Worm (Caenorhabditis elegans) whole organism, L1 larva: ENCODE results near the gene C54D10.4.

Experiments used
- C04F5.9 ChIP-seq: sonication (generic microtip); optimal IDR thresholded peaks from 2 replicates; lab custom pipeline; 2016; ENCODE audit warnings: missing genetic modification characterization, missing compliant biosample characterization
- aha-1 ChIP-seq: fragments of 150-350 bp; optimal IDR thresholded peaks from 2 replicates; lab custom pipeline; 2014; ENCODE audit warnings: missing biosample characterization, missing genetic modification characterization
- alr-1 ChIP-seq: fragments of 200-800 bp; sonication (Bioruptor generic); optimal IDR thresholded peaks from 2 replicates; lab custom pipeline; 2018; ENCODE audit warnings: borderline replicate concordance, mild to moderate bottlenecking, missing genetic modification characterization, missing compliant biosample characterization
- ceh-63 ChIP-seq: fragments of 200-800 bp; sonication (Bioruptor generic); optimal IDR thresholded peaks from 2 replicates; lab custom pipeline; 2018; ENCODE audit warnings: mild to moderate bottlenecking, missing genetic modification characterization, missing compliant biosample characterization
- ceh-82 ChIP-seq, 3 experiments: fragments of 150-350 bp in 1 of 3; sonication (generic microtip) in 2 of 3; optimal IDR thresholded peaks; 2 replicates each; lab custom pipeline; 2014 to 2017; ENCODE audit warnings: missing biosample characterization in 3 of 3, missing genetic modification characterization in 3 of 3
- ceh-88 ChIP-seq: fragments of 200-800 bp; sonication (Bioruptor generic); IDR thresholded peaks from 2 replicates; pipeline ENCODE4 v1.3.6; 2022; ENCODE audit warnings: missing genetic modification characterization, missing compliant biosample characterization
- ceh-90 ChIP-seq: sonication (generic microtip); optimal IDR thresholded peaks from 2 replicates; lab custom pipeline; 2016; ENCODE audit warnings: missing genetic modification characterization, missing compliant biosample characterization
- efl-1 ChIP-seq, 4 experiments: fragments of 150-350 bp; optimal IDR thresholded peaks in 3 of 4; peaks in 1 of 4; 1 replicate in 1 of 4; 2 replicates in 3 of 4; lab custom pipeline; 2014; ENCODE audit warnings: missing biosample characterization in 2 of 4, missing genetic modification characterization in 2 of 4, missing genetic modification reagents in 2 of 4
- efl-3 ChIP-seq: fragments of 200-800 bp; sonication (Bioruptor generic); optimal IDR thresholded peaks from 2 replicates; lab custom pipeline; 2018; ENCODE audit warnings: mild to moderate bottlenecking, missing genetic modification characterization, missing compliant biosample characterization
- egl-13 ChIP-seq: sonication (generic microtip); optimal IDR thresholded peaks from 2 replicates; lab custom pipeline; 2016; ENCODE audit warnings: missing genotype, missing genetic modification reagents, missing genetic modification characterization, missing compliant biosample characterization
- egl-27 ChIP-seq, 2 experiments: fragments of 150-350 bp in 1 of 2; sonication (generic microtip); optimal IDR thresholded peaks; 3 replicates each; lab custom pipeline; 2017 to 2018; ENCODE audit warnings: missing biosample characterization in 2 of 2, missing genetic modification characterization in 2 of 2, missing genetic modification reagents in 2 of 2
- elt-2 ChIP-seq: sonication (generic microtip); optimal IDR thresholded peaks from 2 replicates; lab custom pipeline; 2016; ENCODE audit warnings: missing genetic modification characterization, mild to moderate bottlenecking, inconsistent platforms, missing compliant biosample characterization, missing genetic modification reagents
- ets-5 ChIP-seq: fragments of 200-800 bp; sonication (Bioruptor generic); IDR thresholded peaks from 2 replicates; pipeline ENCODE4 v1.3.6; 2022; ENCODE audit warnings: missing genetic modification characterization, missing compliant biosample characterization
- fkh-8 ChIP-seq: sonication (generic microtip); optimal IDR thresholded peaks from 2 replicates; lab custom pipeline; 2016; ENCODE audit warnings: mild to moderate bottlenecking, missing genetic modification characterization, missing compliant biosample characterization
- fos-1 ChIP-seq: fragments of 150-350 bp; optimal IDR thresholded peaks from 2 replicates; lab custom pipeline; 2014; ENCODE audit warnings: missing biosample characterization, missing genetic modification characterization
- hlh-4 ChIP-seq: sonication (generic microtip); optimal IDR thresholded peaks from 2 replicates; lab custom pipeline; 2016; ENCODE audit warnings: mild to moderate bottlenecking, missing genetic modification characterization, missing compliant biosample characterization
- hpl-2 ChIP-seq: fragments of 150-350 bp; optimal IDR thresholded peaks from 2 replicates; lab custom pipeline; 2014; ENCODE audit warnings: missing biosample characterization, missing genetic modification reagents, missing genetic modification characterization
- irx-1 ChIP-seq: sonication (generic microtip); optimal IDR thresholded peaks from 2 replicates; lab custom pipeline; 2016; ENCODE audit warnings: missing genetic modification characterization, missing compliant biosample characterization
- isw-1 ChIP-seq: fragments of 200-800 bp; sonication (Bioruptor generic); IDR thresholded peaks from 2 replicates; pipeline ENCODE4 v1.3.6; 2022; ENCODE audit warnings: missing genetic modification characterization, missing compliant biosample characterization
- lin-13 ChIP-seq: fragments of 150-350 bp; optimal IDR thresholded peaks from 2 replicates; lab custom pipeline; 2014; ENCODE audit warnings: missing biosample characterization, missing genetic modification reagents, missing genetic modification characterization
- lin-15B ChIP-seq: fragments of 150-350 bp; sonication (generic microtip); optimal IDR thresholded peaks from 3 replicates; lab custom pipeline; 2014; ENCODE audit warnings: missing biosample characterization, missing genetic modification characterization
- lin-35 ChIP-seq, 2 experiments: fragments of 150-350 bp; optimal IDR thresholded peaks; 2 replicates each; lab custom pipeline; 2014; ENCODE audit warnings: missing biosample characterization in 2 of 2, missing genetic modification characterization in 2 of 2, missing genetic modification reagents in 2 of 2
- lir-3 ChIP-seq: sonication (generic microtip); optimal IDR thresholded peaks from 2 replicates; lab custom pipeline; 2016; ENCODE audit warnings: mild to moderate bottlenecking, missing genetic modification characterization, moderate library complexity, missing compliant biosample characterization; ENCODE audit not compliant: poor library complexity
- lsy-2 ChIP-seq, 2 experiments: fragments of 150-350 bp; optimal IDR thresholded peaks; 2 replicates each; lab custom pipeline; 2014; ENCODE audit warnings: missing biosample characterization in 2 of 2, missing genetic modification characterization in 2 of 2
- mdl-1 ChIP-seq, 2 experiments: fragments of 150-350 bp; optimal IDR thresholded peaks; 2 replicates each; lab custom pipeline; 2014 to 2017; ENCODE audit warnings: missing biosample characterization in 2 of 2, missing genetic modification characterization in 2 of 2, inconsistent platforms in 1 of 2
- mef-2 ChIP-seq: fragments of 150-350 bp; optimal IDR thresholded peaks from 2 replicates; lab custom pipeline; 2014; ENCODE audit warnings: missing biosample characterization, missing genetic modification characterization
- nhr-11 ChIP-seq: fragments of 150-350 bp; optimal IDR thresholded peaks from 2 replicates; lab custom pipeline; 2014; ENCODE audit warnings: missing biosample characterization, missing genetic modification characterization
- nhr-20 ChIP-seq: sonication (generic microtip); optimal IDR thresholded peaks from 2 replicates; lab custom pipeline; 2016; ENCODE audit warnings: mild to moderate bottlenecking, missing genetic modification characterization, missing compliant biosample characterization
- nhr-237 ChIP-seq: fragments of 150-350 bp; optimal IDR thresholded peaks from 2 replicates; lab custom pipeline; 2014; ENCODE audit warnings: missing biosample characterization, missing genetic modification characterization
- nhr-28 ChIP-seq: fragments of 150-350 bp; optimal IDR thresholded peaks from 2 replicates; lab custom pipeline; 2014; ENCODE audit warnings: missing biosample characterization, missing genetic modification characterization
- nhr-47 ChIP-seq: sonication (generic microtip); optimal IDR thresholded peaks from 2 replicates; lab custom pipeline; 2016; ENCODE audit warnings: mild to moderate bottlenecking, missing genetic modification characterization, moderate library complexity, missing compliant biosample characterization
- nhr-71 ChIP-seq: sonication (generic microtip); optimal IDR thresholded peaks from 2 replicates; lab custom pipeline; 2016; ENCODE audit warnings: mild to moderate bottlenecking, missing genetic modification characterization, moderate library complexity, missing compliant biosample characterization
- nhr-76 ChIP-seq: sonication (generic microtip); optimal IDR thresholded peaks from 2 replicates; lab custom pipeline; 2017; ENCODE audit warnings: missing biosample characterization, missing genetic modification characterization
- nhr-77 ChIP-seq: fragments of 150-350 bp; optimal IDR thresholded peaks from 2 replicates; lab custom pipeline; 2014; ENCODE audit warnings: missing biosample characterization, missing genetic modification characterization
- nhr-84 ChIP-seq: sonication (generic microtip); optimal IDR thresholded peaks from 2 replicates; lab custom pipeline; 2017; ENCODE audit warnings: missing biosample characterization, missing genetic modification characterization
- nhr-90 ChIP-seq: sonication (generic microtip); optimal IDR thresholded peaks from 2 replicates; lab custom pipeline; 2016; ENCODE audit warnings: mild to moderate bottlenecking, missing genetic modification characterization, missing compliant biosample characterization; ENCODE audit not compliant: poor library complexity
- pax-3 ChIP-seq: fragments of 200-800 bp; sonication (Bioruptor generic); optimal IDR thresholded peaks from 2 replicates; lab custom pipeline; 2018; ENCODE audit warnings: mild to moderate bottlenecking, missing genetic modification characterization, moderate library complexity, missing compliant biosample characterization
- pqm-1 ChIP-seq: sonication (generic microtip); optimal IDR thresholded peaks from 3 replicates; lab custom pipeline; 2017; ENCODE audit warnings: missing biosample characterization, missing genetic modification characterization
- rnt-1 ChIP-seq: sonication (generic microtip); optimal IDR thresholded peaks from 2 replicates; lab custom pipeline; 2016; ENCODE audit warnings: mild to moderate bottlenecking, missing genetic modification characterization, moderate library complexity, missing compliant biosample characterization
- snpc-4 ChIP-seq: fragments of 150-350 bp; optimal IDR thresholded peaks from 2 replicates; lab custom pipeline; 2014; ENCODE audit warnings: missing biosample characterization, missing genetic modification characterization
- sptf-1 ChIP-seq: fragments of 150-350 bp; optimal IDR thresholded peaks from 2 replicates; lab custom pipeline; 2014; ENCODE audit warnings: missing biosample characterization, missing genetic modification characterization
- swsn-7 ChIP-seq: sonication (generic microtip); optimal IDR thresholded peaks from 2 replicates; lab custom pipeline; 2016; ENCODE audit warnings: missing genetic modification characterization, missing compliant biosample characterization
- tbx-2 ChIP-seq: sonication (generic microtip); optimal IDR thresholded peaks from 2 replicates; lab custom pipeline; 2016; ENCODE audit warnings: missing genetic modification characterization, missing compliant biosample characterization
- tlp-1 ChIP-seq: fragments of 150-350 bp; optimal IDR thresholded peaks from 2 replicates; lab custom pipeline; 2014; ENCODE audit warnings: missing biosample characterization, missing genetic modification characterization
- unc-130 ChIP-seq: fragments of 150-350 bp; optimal IDR thresholded peaks from 2 replicates; lab custom pipeline; 2017; ENCODE audit warnings: missing biosample characterization, missing genetic modification characterization, inconsistent platforms
- unc-30 ChIP-seq: sonication (generic microtip); optimal IDR thresholded peaks from 2 replicates; lab custom pipeline; 2017; ENCODE audit warnings: missing biosample characterization, missing genetic modification characterization
- unc-62 ChIP-seq: fragments of 150-350 bp; optimal IDR thresholded peaks from 2 replicates; lab custom pipeline; 2014; ENCODE audit warnings: missing biosample characterization, missing genetic modification reagents, missing genetic modification characterization
- unc-86 ChIP-seq: sonication (generic microtip); optimal IDR thresholded peaks from 2 replicates; lab custom pipeline; 2016; ENCODE audit warnings: missing genetic modification characterization, missing compliant biosample characterization
- unc-98 ChIP-seq: fragments of 200-800 bp; sonication (Bioruptor generic); IDR thresholded peaks from 2 replicates; pipeline ENCODE4 v1.3.6; 2022; ENCODE audit warnings: missing genetic modification characterization, missing compliant biosample characterization
- xbp-1 ChIP-seq: sonication (generic microtip); optimal IDR thresholded peaks from 2 replicates; lab custom pipeline; 2016; ENCODE audit warnings: missing genetic modification characterization, missing compliant biosample characterization
- zag-1 ChIP-seq: fragments of 150-350 bp; optimal IDR thresholded peaks from 2 replicates; lab custom pipeline; 2014; ENCODE audit warnings: missing biosample characterization, missing genetic modification characterization
- zip-4 ChIP-seq: fragments of 200-800 bp; sonication (Bioruptor generic); optimal IDR thresholded peaks from 2 replicates; lab custom pipeline; 2018; ENCODE audit warnings: mild to moderate bottlenecking, missing genetic modification characterization, moderate library complexity, missing compliant biosample characterization
- ztf-4 ChIP-seq: fragments of 150-350 bp; optimal IDR thresholded peaks from 2 replicates; lab custom pipeline; 2014; ENCODE audit warnings: missing biosample characterization, missing genetic modification characterization

Gene C54D10.4

DNA sequence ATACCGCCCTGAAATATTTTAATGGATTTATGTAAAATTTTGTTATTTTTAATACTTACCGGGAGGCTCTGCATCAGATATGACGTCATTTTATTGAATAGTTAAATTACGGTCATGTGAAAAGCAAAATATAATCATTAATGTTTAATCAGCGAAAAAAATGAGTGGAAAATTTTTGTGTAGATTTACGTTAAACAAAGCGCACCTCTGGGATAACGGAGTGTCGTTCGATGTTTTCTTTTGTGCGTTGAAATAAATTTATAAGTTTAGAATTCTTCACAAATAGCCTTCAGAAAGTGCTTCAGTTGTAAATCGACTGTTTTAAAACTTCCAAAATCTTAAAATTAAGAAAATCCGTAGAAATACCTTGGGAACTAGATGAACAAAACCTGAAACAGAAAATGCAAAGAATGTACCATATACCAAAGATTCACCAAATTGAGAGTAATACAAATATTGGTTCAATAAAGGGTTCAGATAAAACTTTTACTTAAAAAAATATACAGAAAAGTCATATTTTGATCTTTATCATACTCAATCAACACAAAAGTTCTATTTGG lies 20.0 kb downstream of the C54D10.4 start, which contains the start of the genes K01D12.20 and miga-1:
Gene K01D12.20, minus strand, starts transcription at position 138 of the 560 bp plus-strand sequence.
Gene miga-1, minus strand, starts transcription at position 183 of the 560 bp plus-strand sequence.
- peak; percentile 32 for TF ChIP-seq xbp-1 (tag; lab: Kevin White, UChicago)
- peak; percentile 46 for TF ChIP-seq nhr-20
- no peak for TF ChIP-seq nhr-28 (tag; lab: Kevin White, UChicago)
- no peak for TF ChIP-seq zip-4 (GFP tag; lab: Kevin White, UChicago)
- no peak for TF ChIP-seq aha-1 (tag; lab: Kevin White, UChicago)
- TF ChIP-seq isw-1: no peak
- TF ChIP-seq hlh-4 (tag; lab: Kevin White, UChicago): no peak
- no peak for TF ChIP-seq ztf-4 (tag; lab: Kevin White, UChicago)
- TF ChIP-seq mef-2 (tag; lab: Kevin White, UChicago): no peak
- peak; percentile 49 for TF ChIP-seq nhr-90 (tag; lab: Kevin White, UChicago)
- TF ChIP-seq unc-62 (GFP tag; lab: Kevin White, UChicago): no peak
- TF ChIP-seq efl-1 (optimal IDR thresholded peaks at IDR 0.05; lab: Kevin White, UChicago): peak; percentile 31 to 60
- peak; percentile 50 to 93 for TF ChIP-seq efl-1 (GFP tag; optimal IDR thresholded peaks at IDR 0.05 in 1 of 2; lab: Kevin White, UChicago)
- peak; percentile 43 for TF ChIP-seq swsn-7
- no peak for TF ChIP-seq nhr-76 (tag; lab: Kevin White, UChicago)
- peak; percentile 26 to 63 for TF ChIP-seq lin-35 (GFP tag; optimal IDR thresholded peaks at IDR 0.05; lab: Kevin White, UChicago)
- TF ChIP-seq unc-130 (tag; lab: Kevin White, UChicago): no peak
- no peak for TF ChIP-seq egl-13 (tag; lab: Kevin White, UChicago)
- TF ChIP-seq nhr-77: no peak
- no peak for TF ChIP-seq rnt-1 (tag; lab: Kevin White, UChicago)
- no peak for TF ChIP-seq pax-3
- TF ChIP-seq lir-3 (tag; lab: Kevin White, UChicago): no peak
- no peak for TF ChIP-seq mdl-1 (tag; optimal IDR thresholded peaks at IDR 0.05; lab: Kevin White, UChicago)
- TF ChIP-seq fos-1 (tag; lab: Kevin White, UChicago): no peak
- TF ChIP-seq snpc-4 (tag; lab: Kevin White, UChicago): no peak
- no peak for TF ChIP-seq pqm-1 (tag; lab: Kevin White, UChicago)
- no peak for TF ChIP-seq C04F5.9 (tag; lab: Kevin White, UChicago)
- no peak for TF ChIP-seq nhr-237 (tag; lab: Kevin White, UChicago)
- TF ChIP-seq alr-1: no peak
- TF ChIP-seq nhr-47 (tag; lab: Kevin White, UChicago): peak; percentile 56
- no peak for TF ChIP-seq fkh-8 (tag; lab: Kevin White, UChicago)
- peak; percentile 34 for TF ChIP-seq elt-2 (tag; lab: Kevin White, UChicago)
- TF ChIP-seq lsy-2 (tag; optimal IDR thresholded peaks at IDR 0.05; lab: Kevin White, UChicago): peak; percentile 55 to 62
- no peak for TF ChIP-seq hpl-2 (GFP tag; lab: Kevin White, UChicago)
- no peak for TF ChIP-seq ceh-90 (tag; lab: Kevin White, UChicago)
- TF ChIP-seq ets-5: no peak
- no peak for TF ChIP-seq egl-27 (tag; optimal IDR thresholded peaks at IDR 0.05; lab: Kevin White, UChicago)
- TF ChIP-seq unc-30 (tag; lab: Kevin White, UChicago): no peak
- TF ChIP-seq unc-98 (GFP tag; lab: Robert Waterston, UW): no peak
- TF ChIP-seq ceh-63 (GFP tag; lab: Kevin White, UChicago): no peak
- TF ChIP-seq lin-15B (tag; lab: Kevin White, UChicago): peak; percentile 28
- peak; percentile 42 for TF ChIP-seq nhr-71 (tag; lab: Kevin White, UChicago)
- no peak for TF ChIP-seq nhr-84 (tag; lab: Kevin White, UChicago)
- TF ChIP-seq ceh-88: no peak
- TF ChIP-seq ceh-82 (tag; optimal IDR thresholded peaks at IDR 0.05; lab: Kevin White, UChicago): peak in 2 of 3 experiments; percentile 8 to 11
- peak; percentile 31 for TF ChIP-seq tbx-2 (tag; lab: Kevin White, UChicago)
- TF ChIP-seq efl-3 (GFP tag; lab: Kevin White, UChicago): no peak
- no peak for TF ChIP-seq nhr-11 (tag; lab: Kevin White, UChicago)
- TF ChIP-seq tlp-1 (tag; lab: Kevin White, UChicago): no peak
- no peak for TF ChIP-seq unc-86
- TF ChIP-seq sptf-1: no peak
- no peak for TF ChIP-seq irx-1
- no peak for TF ChIP-seq lin-13
- TF ChIP-seq zag-1 (tag; lab: Kevin White, UChicago): no peak
